Worm (Caenorhabditis elegans): ENCODE data around the gene R13A1.1.

R13A1.1 gene

ce11 chrIV:7228208-7228607 is 8.4 kb downstream of the R13A1.1 start, which contains the start of gene D2024.5:
Gene D2024.5, minus strand, starts transcription at chrIV:7228308.
- TF ChIP-seq F13H6.1 (tag; optimal IDR thresholded peaks at IDR 0.05) (no peak), rnt-1 (tag; optimal IDR thresholded peaks at IDR 0.05) (no peak), hlh-6 (tag; optimal IDR thresholded peaks at IDR 0.05) (no peak), elt-4 (tag; optimal IDR thresholded peaks at IDR 0.05) (no peak), ceh-14 (tag; optimal IDR thresholded peaks at IDR 0.05) (no peak), ceh-9 (tag; optimal IDR thresholded peaks at IDR 0.05) (no peak), npax-4 (tag; optimal IDR thresholded peaks at IDR 0.05) (no peak), lim-6 (tag; optimal IDR thresholded peaks at IDR 0.05) (no peak), syd-9 (tag; optimal IDR thresholded peaks at IDR 0.05) (no peak), ceh-30 (tag; optimal IDR thresholded peaks at IDR 0.05) (no peak), pqm-1 (tag; optimal IDR thresholded peaks at IDR 0.05) (no peak), tbx-7 (tag; optimal IDR thresholded peaks at IDR 0.05) (no peak), ceh-24 (tag; optimal IDR thresholded peaks at IDR 0.05) (no peak), che-1 (tag; optimal IDR thresholded peaks at IDR 0.05) (no peak), pros-1 (tag; optimal IDR thresholded peaks at IDR 0.05) (no peak), dve-1 (tag; optimal IDR thresholded peaks at IDR 0.05) (no peak), eyg-1 (tag; optimal IDR thresholded peaks at IDR 0.05) (no peak), sdc-2 (tag; optimal IDR thresholded peaks at IDR 0.05) (no peak), unc-55 (GFP tag; optimal IDR thresholded peaks at IDR 0.05) (no peak), nhr-11 (tag; optimal IDR thresholded peaks at IDR 0.05) (no peak)

DNA sequence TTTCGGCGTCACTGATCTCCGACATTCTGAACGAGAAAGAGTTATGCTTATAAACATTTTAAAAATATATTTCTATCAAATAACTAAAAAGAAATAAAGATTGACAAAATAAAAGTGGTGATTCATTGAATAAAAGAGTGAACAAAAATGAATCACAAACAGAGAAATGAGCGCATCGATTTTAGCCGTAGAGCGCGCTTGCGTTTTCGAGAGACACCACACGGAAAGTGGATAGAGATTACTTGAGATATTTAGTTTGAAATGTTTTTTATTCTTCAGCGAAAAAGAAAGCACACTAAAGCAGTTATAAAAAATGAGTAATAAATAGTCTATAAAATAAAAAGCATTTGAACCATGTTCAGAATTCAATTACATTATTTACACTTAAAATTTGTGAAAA is 10.4 kb downstream of the R13A1.1 start, which contains the start of gene cap-1:
Gene cap-1, minus strand, starts transcription at position 26 of the 400 bp plus-strand sequence.
- TF ChIP-seq nhr-232 (tag; optimal IDR thresholded peaks at IDR 0.05) = no peak
- TF ChIP-seq mec-3 (tag; optimal IDR thresholded peaks at IDR 0.05; ENCODE audit: borderline replicate concordance) = no peak
- peak; percentile 46 for TF ChIP-seq ceh-2 (tag; optimal IDR thresholded peaks at IDR 0.05)
- no peak for TF ChIP-seq che-1 (tag; optimal IDR thresholded peaks at IDR 0.05)
- no peak for TF ChIP-seq npax-4 (tag; optimal IDR thresholded peaks at IDR 0.05)
- peak; percentile 37 for TF ChIP-seq unc-42 (tag; optimal IDR thresholded peaks at IDR 0.05)
- TF ChIP-seq ceh-6 (GFP tag; optimal IDR thresholded peaks at IDR 0.05) = no peak
- TF ChIP-seq dve-1 (tag; optimal IDR thresholded peaks at IDR 0.05) = no peak
- TF ChIP-seq ceh-31 (tag; optimal IDR thresholded peaks at IDR 0.05) = peak; percentile 90
- peak; percentile 39 for TF ChIP-seq hlh-8 (tag; optimal IDR thresholded peaks at IDR 0.05)
- TF ChIP-seq ets-4 (tag; optimal IDR thresholded peaks at IDR 0.05) = peak; percentile 54
- peak; percentile 95 for TF ChIP-seq ceh-48 (tag; optimal IDR thresholded peaks at IDR 0.05)
- peak; percentile 43 for TF ChIP-seq elt-2 (tag; optimal IDR thresholded peaks at IDR 0.05)
- TF ChIP-seq hlh-15 (tag; optimal IDR thresholded peaks at IDR 0.05) = no peak
- TF ChIP-seq ceh-18 (tag; optimal IDR thresholded peaks at IDR 0.05) = peak; percentile 21
- TF ChIP-seq tbx-2 (tag; optimal IDR thresholded peaks at IDR 0.05) = peak; percentile 79
- TF ChIP-seq nfya-1 (tag; optimal IDR thresholded peaks at IDR 0.05) = peak; percentile 5
- no peak for TF ChIP-seq ceh-45 (GFP tag; IDR thresholded peaks at IDR 0.05)
- TF ChIP-seq pha-4 (tag; optimal IDR thresholded peaks at IDR 0.05) = no peak
- TF ChIP-seq fkh-10 (GFP tag; optimal IDR thresholded peaks at IDR 0.05) = no peak
- TF ChIP-seq ceh-14 (tag; optimal IDR thresholded peaks at IDR 0.05) = peak; percentile 62
- no peak for TF ChIP-seq sox-4 (tag; optimal IDR thresholded peaks at IDR 0.05)
- TF ChIP-seq C08G9.2 (tag; optimal IDR thresholded peaks at IDR 0.05) = peak; percentile 40
- no peak for TF ChIP-seq odd-2 (tag; optimal IDR thresholded peaks at IDR 0.05)
- TF ChIP-seq ama-1 (optimal IDR thresholded peaks at IDR 0.05) = no peak
- TF ChIP-seq elt-4 (tag; optimal IDR thresholded peaks at IDR 0.05) = no peak
- no peak for TF ChIP-seq ceh-19 (GFP tag; optimal IDR thresholded peaks at IDR 0.05)
- TF ChIP-seq F13H6.1 (tag; optimal IDR thresholded peaks at IDR 0.05) = no peak
- TF ChIP-seq zip-5 (tag; optimal IDR thresholded peaks at IDR 0.05) = peak; percentile 32
- TF ChIP-seq pqm-1 (tag; optimal IDR thresholded peaks at IDR 0.05) = peak; percentile 2
- TF ChIP-seq ztf-16 (tag; optimal IDR thresholded peaks at IDR 0.05) = no peak
- TF ChIP-seq unc-86 (tag; optimal IDR thresholded peaks at IDR 0.05) = peak; percentile 3
- peak; percentile 61 for TF ChIP-seq ceh-34 (tag; optimal IDR thresholded peaks at IDR 0.05)
- TF ChIP-seq lin-11 (tag; optimal IDR thresholded peaks at IDR 0.05) = no peak
- peak; percentile 47 for TF ChIP-seq rnt-1 (tag; optimal IDR thresholded peaks at IDR 0.05)
- TF ChIP-seq ceh-24 (tag; optimal IDR thresholded peaks at IDR 0.05) = no peak
- TF ChIP-seq sdc-2 (tag; optimal IDR thresholded peaks at IDR 0.05) = no peak
- no peak for TF ChIP-seq fkh-6 (tag; optimal IDR thresholded peaks at IDR 0.05)
- no peak for TF ChIP-seq madf-2 (tag; optimal IDR thresholded peaks at IDR 0.05)
- no peak for TF ChIP-seq ttx-3 (tag; optimal IDR thresholded peaks at IDR 0.05)
- no peak for TF ChIP-seq pros-1 (tag; optimal IDR thresholded peaks at IDR 0.05)
- TF ChIP-seq pag-3 (tag; optimal IDR thresholded peaks at IDR 0.05; ENCODE audit: borderline replicate concordance) = no peak
- no peak for TF ChIP-seq pha-2 (tag; optimal IDR thresholded peaks at IDR 0.05)
